Worm (Caenorhabditis elegans) whole organism, L4/young adult: ENCODE data around the gene mfsd-6.
A peak's percentile ranks its signal among the peaks of the same experiment; 100 is the strongest.

Experiments
- dao-5 ChIP-seq: sonication (generic microtip); optimal IDR thresholded peaks from 2 replicates; lab custom pipeline; 2016; ENCODE audit warnings: missing genotype, missing genetic modification characterization, moderate library complexity, missing compliant biosample characterization
- him-1 ChIP-seq: sonication (generic microtip); optimal IDR thresholded peaks from 2 replicates; lab custom pipeline; 2016; ENCODE audit warnings: missing genotype, missing genetic modification reagents, missing genetic modification characterization, missing compliant biosample characterization

- TF ChIP-seq dao-5 (no peak), him-1 (tag; lab: Kevin White, UChicago) (peak; percentile 59)
Measured at ce11 chrIII:7572781-7573400, 6.3 kb downstream of the mfsd-6 start, which contains the start of the genes rpl-9 and lpd-7.
